Fruit fly (Drosophila melanogaster): ENCODE results near the gene CG5888.
A peak's percentile ranks its signal among the peaks of the same experiment; 100 is the strongest.

Gene CG5888

DNA sequence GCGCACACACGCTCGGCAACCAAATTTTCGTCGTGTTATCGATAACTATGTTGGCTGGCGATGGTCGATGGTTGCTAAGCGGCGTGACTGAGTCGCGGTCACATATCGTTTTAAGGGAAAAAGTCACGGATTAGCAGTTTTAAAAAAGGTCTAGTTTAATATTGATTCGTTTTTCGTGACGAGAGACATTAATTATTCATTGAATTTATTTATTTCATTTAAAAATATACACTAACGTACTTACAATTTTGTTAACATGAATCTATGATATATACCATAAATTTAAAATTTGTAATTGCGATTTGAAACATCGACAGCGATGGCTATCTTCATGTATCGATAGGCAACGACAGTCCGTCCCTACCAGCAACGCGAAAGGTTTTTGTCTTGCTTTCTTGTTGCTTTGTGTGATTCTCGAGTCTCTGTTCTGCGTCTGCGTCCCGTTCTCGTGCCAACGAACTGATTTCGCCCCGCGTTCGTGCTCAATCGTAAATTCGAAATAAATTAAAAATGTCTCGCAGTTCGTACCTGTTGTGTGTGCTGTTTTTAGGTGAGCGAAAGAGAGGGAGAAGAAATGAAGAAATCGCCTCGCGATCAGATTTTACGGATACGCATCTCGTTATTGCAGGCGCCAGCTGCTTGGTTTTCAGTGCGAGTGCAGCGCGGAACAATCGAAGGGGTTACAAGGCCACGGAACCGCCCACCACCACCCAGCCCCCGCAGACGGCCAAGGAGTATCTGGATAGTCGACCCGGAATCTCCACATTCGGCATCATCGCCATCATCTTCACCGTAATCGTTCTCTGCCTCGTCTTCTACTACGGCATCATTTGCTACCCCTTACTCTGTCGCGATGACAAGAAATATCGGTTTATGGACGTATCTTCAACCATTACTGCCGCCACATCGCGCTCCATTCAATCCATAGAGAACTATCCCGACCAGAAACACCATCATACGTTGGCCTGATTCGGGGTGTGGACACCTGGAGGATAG lies 95.4 kb downstream of the CG5888 start, which contains the start of the genes Hyls1, chif and CG4455 (continued):
- TF ChIP-seq CG16813 (GFP tag; IDR thresholded peaks at IDR 0.05; ENCODE audit: partially characterized antibody): peak; percentile 94
- TF ChIP-seq CG17802 (tag; optimal IDR thresholded peaks at IDR 0.05): no peak
- TF ChIP-seq CG2889 (GFP tag; IDR thresholded peaks at IDR 0.05): no peak
- no peak for TF ChIP-seq CG8765 (GFP tag; IDR thresholded peaks at IDR 0.05)
- no peak for TF ChIP-seq chn (GFP tag; optimal IDR thresholded peaks at IDR 0.05)
- TF ChIP-seq Neu2 (GFP tag; optimal IDR thresholded peaks at IDR 0.05; ENCODE audit: borderline replicate concordance): no peak
- TF ChIP-seq dan (GFP tag; IDR thresholded peaks at IDR 0.05): no peak
- peak; percentile 0 for TF ChIP-seq CG4328 (GFP tag; optimal IDR thresholded peaks at IDR 0.05)
- TF ChIP-seq CG7963 (GFP tag; IDR thresholded peaks at IDR 0.05; ENCODE audit: partially characterized antibody): peak; percentile 71
- TF ChIP-seq CG12071 (GFP tag; optimal IDR thresholded peaks at IDR 0.05): no peak
- peak; percentile 71 for TF ChIP-seq stwl (tag; optimal IDR thresholded peaks at IDR 0.05)
- peak; percentile 43 for TF ChIP-seq CG2120 (GFP tag; optimal IDR thresholded peaks at IDR 0.05)
- TF ChIP-seq Bgb (GFP tag; IDR thresholded peaks at IDR 0.05; ENCODE audit: partially characterized antibody): peak; percentile 85
- no peak for TF ChIP-seq ftz-f1 (GFP tag; optimal IDR thresholded peaks at IDR 0.05)
- TF ChIP-seq CG12104 (GFP tag; optimal IDR thresholded peaks at IDR 0.05): peak; percentile 38
- no peak for TF ChIP-seq pan (optimal IDR thresholded peaks at IDR 0.05)
- TF ChIP-seq pan (GFP tag; optimal IDR thresholded peaks at IDR 0.05 in 1 of 2, IDR thresholded peaks at IDR 0.05 in 1 of 2): peak in 1 of 2 experiments; percentile 41
- TF ChIP-seq slbo (GFP tag; IDR thresholded peaks at IDR 0.05): peak; percentile 45; the same call in 1 of the 2 replicates
- no peak for TF ChIP-seq fu2 (GFP tag; optimal IDR thresholded peaks at IDR 0.05)
- TF ChIP-seq E2f1 (GFP tag; IDR thresholded peaks at IDR 0.05): no peak
- peak; percentile 32 for TF ChIP-seq Ssrp (tag; optimal IDR thresholded peaks at IDR 0.05)
- TF ChIP-seq Chrac-16 (GFP tag; optimal IDR thresholded peaks at IDR 0.05): peak; percentile 36
- TF ChIP-seq TFAM (GFP tag; optimal IDR thresholded peaks at IDR 0.05): no peak
- peak; percentile 11 for TF ChIP-seq az2 (GFP tag; optimal IDR thresholded peaks at IDR 0.05)
- TF ChIP-seq B-H1 (GFP tag; IDR thresholded peaks at IDR 0.05): no peak
- TF ChIP-seq CG12299 (tag; optimal IDR thresholded peaks at IDR 0.05): no peak
- no peak for TF ChIP-seq CG15073 (GFP tag; optimal IDR thresholded peaks at IDR 0.05)
- TF ChIP-seq CrebB (tag; optimal IDR thresholded peaks at IDR 0.05): no peak
- TF ChIP-seq dmrt99B (tag; optimal IDR thresholded peaks at IDR 0.05): peak; percentile 17
- TF ChIP-seq kah (GFP tag; optimal IDR thresholded peaks at IDR 0.05): no peak
- TF ChIP-seq CG7357 (GFP tag; IDR thresholded peaks at IDR 0.05): no peak
- TF ChIP-seq hth (optimal IDR thresholded peaks at IDR 0.05): no peak
- peak; percentile 88 for TF ChIP-seq CG2116 (GFP tag; optimal IDR thresholded peaks at IDR 0.05)
- no peak for TF ChIP-seq disco-r (GFP tag; optimal IDR thresholded peaks at IDR 0.05)
- peak; percentile 78 for TF ChIP-seq bbx (GFP tag; IDR thresholded peaks at IDR 0.05; ENCODE audit: partially characterized antibody)
- peak; percentile 10; the same call in 1 of the 2 replicates for TF ChIP-seq al (GFP tag; IDR thresholded peaks at IDR 0.05)
- no peak for TF ChIP-seq ttk (GFP tag; IDR thresholded peaks at IDR 0.05)
- no peak for TF ChIP-seq ranshi (GFP tag; IDR thresholded peaks at IDR 0.05)
- TF ChIP-seq CG18619 (GFP tag; optimal IDR thresholded peaks at IDR 0.05): peak; percentile 19
- no peak for TF ChIP-seq Tbp (GFP tag; optimal IDR thresholded peaks at IDR 0.05)
- TF ChIP-seq tap (tag; optimal IDR thresholded peaks at IDR 0.05): peak; percentile 11
- TF ChIP-seq pzg (GFP tag; optimal IDR thresholded peaks at IDR 0.05): peak; percentile 51
- TF ChIP-seq CG6791 (GFP tag; IDR thresholded peaks at IDR 0.05; ENCODE audit: partially characterized antibody): peak; percentile 82
- TF ChIP-seq pfk (GFP tag; optimal IDR thresholded peaks at IDR 0.05): no peak
- TF ChIP-seq abd-A (tag; optimal IDR thresholded peaks at IDR 0.05): peak; percentile 25
- peak; percentile 14 for TF ChIP-seq CG9437 (GFP tag; optimal IDR thresholded peaks at IDR 0.05)
- TF ChIP-seq CG5180 (GFP tag; optimal IDR thresholded peaks at IDR 0.05): peak; percentile 25
- no peak for TF ChIP-seq ERR (GFP tag; optimal IDR thresholded peaks at IDR 0.05)
- peak; percentile 5 for TF ChIP-seq CG3407 (GFP tag; optimal IDR thresholded peaks at IDR 0.05)
